Worm (Caenorhabditis elegans): ENCODE results near the gene col-174.

ce11 chrX:7569685-7570518 lies 23.3 kb downstream of the col-174 start, which contains the start of gene apy-1:
- TF ChIP-seq nhr-90 (tag; optimal IDR thresholded peaks at IDR 0.05) (no peak), B0019.2 (GFP tag; conservative IDR thresholded peaks at IDR 0.05) (no peak), F10E7.11 (tag; optimal IDR thresholded peaks at IDR 0.05) (no peak), snpc-3.4 (tag; optimal IDR thresholded peaks at IDR 0.05) (no peak), snpc-4 (GFP tag; optimal IDR thresholded peaks at IDR 0.05) (no peak), snpc-4 (tag; optimal IDR thresholded peaks at IDR 0.05) (no peak)

Measured in whole organism, young adult.